Fruit fly (Drosophila melanogaster): ENCODE results near the gene CG2201.

The CG2201 gene

dm6 chr2L:21623685-21624471 lies at the start of gene CG2201 (continued):
- 0 out of 2 replicates have a peak, but pooled peaks have one; percentile 22 for TF ChIP-seq wdn (GFP tag; IDR thresholded peaks at IDR 0.05)
- TF ChIP-seq CG31388 (GFP tag; optimal IDR thresholded peaks at IDR 0.05), result peak; percentile 21
- no peak for TF ChIP-seq CG9609 (GFP tag; optimal IDR thresholded peaks at IDR 0.05)
- peak in 1 of 2 experiments; percentile 76 for TF ChIP-seq eve (GFP tag; optimal IDR thresholded peaks at IDR 0.05)
- TF ChIP-seq ken (GFP tag; IDR thresholded peaks at IDR 0.05), result peak; percentile 73; the same call in 2 of the 3 replicates
- TF ChIP-seq jumu (GFP tag; optimal IDR thresholded peaks at IDR 0.05), result no peak
- no peak for TF ChIP-seq CG17186 (GFP tag; optimal IDR thresholded peaks at IDR 0.05)
- no peak for TF ChIP-seq sug (tag; optimal IDR thresholded peaks at IDR 0.05)
- no peak; the same call in 1 of the 2 replicates for TF ChIP-seq stc (GFP tag; IDR thresholded peaks at IDR 0.05)
- TF ChIP-seq CG6272 (GFP tag; IDR thresholded peaks at IDR 0.05), result no peak
- TF ChIP-seq chif (GFP tag; optimal IDR thresholded peaks at IDR 0.05), result no peak
- TF ChIP-seq CG3163 (GFP tag; optimal IDR thresholded peaks at IDR 0.05), result no peak
- no peak for TF ChIP-seq Gsc (GFP tag; IDR thresholded peaks at IDR 0.05)
- TF ChIP-seq Tbp (GFP tag; optimal IDR thresholded peaks at IDR 0.05), result no peak
- no peak; the same call in none of the 2 replicates for TF ChIP-seq E2f2 (GFP tag; IDR thresholded peaks at IDR 0.05)
- no peak for TF ChIP-seq Elba2 (GFP tag; optimal IDR thresholded peaks at IDR 0.05)
- TF ChIP-seq CG17829 (tag; optimal IDR thresholded peaks at IDR 0.05), result peak; percentile 32
- TF ChIP-seq Mes4 (GFP tag; optimal IDR thresholded peaks at IDR 0.05), result peak; percentile 41
- TF ChIP-seq Doc3 (GFP tag; IDR thresholded peaks at IDR 0.05; ENCODE audit: partially characterized antibody), result no peak
- TF ChIP-seq aop (GFP tag; IDR thresholded peaks at IDR 0.05), result no peak
- TF ChIP-seq Oaz (GFP tag; IDR thresholded peaks at IDR 0.05), result no peak
- no peak for TF ChIP-seq eyg (GFP tag; optimal IDR thresholded peaks at IDR 0.05)
- TF ChIP-seq zf30C (GFP tag; optimal IDR thresholded peaks at IDR 0.05), result no peak
- no peak for TF ChIP-seq Dbx (GFP tag; IDR thresholded peaks at IDR 0.05)
- no peak for TF ChIP-seq CG10274 (GFP tag; optimal IDR thresholded peaks at IDR 0.05)
- TF ChIP-seq fd64A (GFP tag; optimal IDR thresholded peaks at IDR 0.05), result peak; percentile 64
- TF ChIP-seq maf-S (GFP tag; optimal IDR thresholded peaks at IDR 0.05), result no peak
- TF ChIP-seq peb (GFP tag; IDR thresholded peaks at IDR 0.05), result 0 out of 2 replicates have a peak, but pooled peaks have one; percentile 9
- TF ChIP-seq salm (tag; optimal IDR thresholded peaks at IDR 0.05), result peak; percentile 19
- peak; percentile 35; the same call in 2 of the 4 replicates for TF ChIP-seq Gug (GFP tag; IDR thresholded peaks at IDR 0.05)
- TF ChIP-seq CG16815 (GFP tag; optimal IDR thresholded peaks at IDR 0.05), result no peak
- peak; percentile 28 for TF ChIP-seq CG13296 (GFP tag; optimal IDR thresholded peaks at IDR 0.05)
- no peak for TF ChIP-seq CG8944 (GFP tag; optimal IDR thresholded peaks at IDR 0.05)
- TF ChIP-seq CG13775 (GFP tag; optimal IDR thresholded peaks at IDR 0.05), result no peak
- no peak for TF ChIP-seq YL-1 (GFP tag; optimal IDR thresholded peaks at IDR 0.05)
- no peak for TF ChIP-seq hkb (optimal IDR thresholded peaks at IDR 0.05)
- peak; percentile 37; the same call in 1 of the 2 replicates for TF ChIP-seq hkb (GFP tag; IDR thresholded peaks at IDR 0.05)
- TF ChIP-seq Awh (GFP tag; IDR thresholded peaks at IDR 0.05), result no peak
- no peak for TF ChIP-seq exex (tag; optimal IDR thresholded peaks at IDR 0.05)
- TF ChIP-seq CG15479 (GFP tag; optimal IDR thresholded peaks at IDR 0.05), result no peak
- TF ChIP-seq CG1024 (GFP tag; IDR thresholded peaks at IDR 0.05), result 0 out of 2 replicates have a peak, but pooled peaks have one; percentile 46
- TF ChIP-seq tx (GFP tag; optimal IDR thresholded peaks at IDR 0.05), result no peak
- TF ChIP-seq cato (GFP tag; optimal IDR thresholded peaks at IDR 0.05; ENCODE audit: borderline replicate concordance), result peak; percentile 2
- peak; percentile 27 for TF ChIP-seq CG12942 (GFP tag; optimal IDR thresholded peaks at IDR 0.05)
- TF ChIP-seq CG10321 (GFP tag; IDR thresholded peaks at IDR 0.05), result peak; percentile 7; the same call in 1 of the 2 replicates
- no peak for TF ChIP-seq Ets97D (GFP tag; optimal IDR thresholded peaks at IDR 0.05)
- peak; percentile 20; the same call in 1 of the 2 replicates for TF ChIP-seq ara (GFP tag; IDR thresholded peaks at IDR 0.05)
- TF ChIP-seq Oli (tag; optimal IDR thresholded peaks at IDR 0.05), result peak; percentile 59
- TF ChIP-seq tio (GFP tag; optimal IDR thresholded peaks at IDR 0.05), result peak; percentile 28
- peak; percentile 56 for TF ChIP-seq trh (GFP tag; optimal IDR thresholded peaks at IDR 0.05)
- no peak for TF ChIP-seq CG31224 (GFP tag; IDR thresholded peaks at IDR 0.05)

All from whole organism, embryonic.